Worm (Caenorhabditis elegans) whole organism, L4 larva: Measurements from ENCODE around the gene R02E4.3.

Source experiments
- F26F4.8 ChIP-seq: fragments of 200-800 bp; sonication (Bioruptor generic); conservative IDR thresholded peaks from 2 replicates; pipeline ENCODE4 v1.3.6; 2022; ENCODE audit warnings: missing genetic modification characterization, missing compliant biosample characterization
- F37D6.2 ChIP-seq: sonication (generic microtip); optimal IDR thresholded peaks from 2 replicates; lab custom pipeline; 2016; ENCODE audit warnings: mild to moderate bottlenecking, missing genetic modification characterization, missing compliant biosample characterization
- F49E8.2 ChIP-seq: sonication (generic microtip); optimal IDR thresholded peaks from 2 replicates; lab custom pipeline; 2016; ENCODE audit warnings: missing compliant biosample characterization, mild to moderate bottlenecking, missing genetic modification characterization, borderline replicate concordance
- R02D3.7 ChIP-seq: fragments of 150-350 bp; sonication (generic microtip); optimal IDR thresholded peaks from 3 replicates; lab custom pipeline; 2014; ENCODE audit warnings: missing biosample characterization, missing genetic modification characterization
- T26A8.4 ChIP-seq: fragments of 200-800 bp; sonication (Bioruptor generic); IDR thresholded peaks from 2 replicates; pipeline ENCODE4 v1.3.6; 2022; ENCODE audit warnings: missing genetic modification characterization, missing compliant biosample characterization
- Y48G9A.11 ChIP-seq: fragments of 200-800 bp; sonication (Bioruptor generic); IDR thresholded peaks from 2 replicates; pipeline ENCODE4 v1.3.6; 2022; ENCODE audit warnings: missing genetic modification reagents, missing genetic modification characterization, missing compliant biosample characterization
- aha-1 ChIP-seq: fragments of 150-350 bp; peaks from one replicate; lab custom pipeline; 2014; ENCODE audit warnings: missing biosample characterization, missing genetic modification characterization
- ama-1 ChIP-seq: fragments of 150-350 bp; optimal IDR thresholded peaks from 2 replicates; lab custom pipeline; 2014; ENCODE audit warnings: inconsistent platforms, mixed read lengths
- ceh-62 ChIP-seq: sonication (generic microtip); optimal IDR thresholded peaks from 2 replicates; lab custom pipeline; 2017; ENCODE audit warnings: missing biosample characterization, missing genetic modification characterization
- ctbp-1 ChIP-seq: fragments of 200-800 bp; sonication (Bioruptor generic); IDR thresholded peaks from 2 replicates; pipeline ENCODE4 v1.3.6; 2022; ENCODE audit warnings: missing genetic modification reagents, missing genetic modification characterization, missing compliant biosample characterization
- daf-12 ChIP-seq: fragments of 150-350 bp; optimal IDR thresholded peaks from 2 replicates; lab custom pipeline; 2014; ENCODE audit warnings: missing biosample characterization, missing genetic modification reagents, missing genetic modification characterization
- daf-16 ChIP-seq, 3 experiments: sonication (generic microtip); optimal IDR thresholded peaks; 2 replicates each; lab custom pipeline; 2016 to 2017; ENCODE audit warnings: missing genetic modification characterization in 3 of 3, missing genetic modification reagents in 3 of 3, mild to moderate bottlenecking in 2 of 3, missing compliant biosample characterization in 2 of 3, missing biosample characterization in 1 of 3, moderate library complexity in 1 of 3
- dmd-6 ChIP-seq: fragments of 200-800 bp; sonication (Bioruptor generic); IDR thresholded peaks from 2 replicates; pipeline ENCODE4 v1.3.6; 2022; ENCODE audit warnings: missing genetic modification reagents, missing genetic modification characterization, missing compliant biosample characterization
- dve-1 ChIP-seq: sonication (generic microtip); optimal IDR thresholded peaks from 2 replicates; lab custom pipeline; 2017; ENCODE audit warnings: antibody characterized with exemption, mild to moderate bottlenecking, missing genetic modification characterization, missing compliant biosample characterization; ENCODE audit not compliant: insufficient read depth
- fkh-10 ChIP-seq: fragments of 150-350 bp; optimal IDR thresholded peaks from 2 replicates; lab custom pipeline; 2014; ENCODE audit warnings: missing biosample characterization, missing genetic modification reagents, missing genetic modification characterization
- fos-1 ChIP-seq: fragments of 150-350 bp; optimal IDR thresholded peaks from 2 replicates; lab custom pipeline; 2014; ENCODE audit warnings: missing biosample characterization, missing genetic modification characterization
- gei-8 ChIP-seq: fragments of 200-800 bp; sonication (Bioruptor generic); optimal IDR thresholded peaks from 2 replicates; lab custom pipeline; 2018; ENCODE audit warnings: mild to moderate bottlenecking, missing genetic modification characterization, missing compliant biosample characterization
- hif-1 ChIP-seq, 2 experiments: sonication (generic microtip); optimal IDR thresholded peaks; 2 replicates each; lab custom pipeline; 2016 to 2017; ENCODE audit warnings: missing compliant biosample characterization in 2 of 2, missing genetic modification characterization in 2 of 2, missing genetic modification reagents in 2 of 2, missing genotype in 2 of 2, mild to moderate bottlenecking in 1 of 2
- hlh-11 ChIP-seq: fragments of 200-800 bp; sonication (Bioruptor generic); optimal IDR thresholded peaks from 2 replicates; lab custom pipeline; 2018; ENCODE audit warnings: mild to moderate bottlenecking, missing genetic modification characterization, missing compliant biosample characterization
- hlh-30 ChIP-seq: sonication (generic microtip); optimal IDR thresholded peaks from 2 replicates; lab custom pipeline; 2017; ENCODE audit warnings: antibody characterized with exemption, mild to moderate bottlenecking, missing genetic modification characterization, missing compliant biosample characterization; ENCODE audit not compliant: insufficient read depth
- hmg-1.1 ChIP-seq: fragments of 200-800 bp; sonication (Bioruptor generic); IDR thresholded peaks from 2 replicates; pipeline ENCODE4 v1.3.6; 2022; ENCODE audit warnings: missing genetic modification reagents, missing genetic modification characterization, missing compliant biosample characterization
- lin-1 ChIP-seq: fragments of 200-800 bp; sonication (Bioruptor generic); IDR thresholded peaks from 2 replicates; pipeline ENCODE4 v1.3.6; 2022; ENCODE audit warnings: missing genetic modification reagents, missing genetic modification characterization, missing compliant biosample characterization
- lin-29 ChIP-seq: fragments of 200-800 bp; sonication (Bioruptor generic); IDR thresholded peaks from 2 replicates; pipeline ENCODE4 v1.3.6; 2022; ENCODE audit warnings: missing genetic modification reagents, missing genetic modification characterization, missing compliant biosample characterization
- lir-3 ChIP-seq: sonication (generic microtip); optimal IDR thresholded peaks from 2 replicates; lab custom pipeline; 2016; ENCODE audit warnings: mild to moderate bottlenecking, missing genetic modification characterization, missing compliant biosample characterization
- lsy-2 ChIP-seq, 2 experiments: fragments of 150-350 bp in 1 of 2; sonication (generic microtip) in 1 of 2; optimal IDR thresholded peaks; 2 replicates each; lab custom pipeline; 2014 to 2017; ENCODE audit warnings: missing biosample characterization in 2 of 2, missing genetic modification characterization in 2 of 2
- madf-5 ChIP-seq, 2 experiments: fragments of 200-800 bp; sonication (Bioruptor generic); IDR thresholded peaks; 2 replicates each; pipeline ENCODE4 v1.3.6; 2022; ENCODE audit warnings: missing compliant biosample characterization in 2 of 2, missing genetic modification characterization in 2 of 2
- mdl-1 ChIP-seq, 2 experiments: fragments of 150-350 bp in 1 of 2; sonication (generic microtip) in 1 of 2; optimal IDR thresholded peaks; 2 replicates each; lab custom pipeline; 2014 to 2017; ENCODE audit warnings: missing biosample characterization in 2 of 2, missing genetic modification characterization in 2 of 2
- mdt-29 ChIP-seq: fragments of 200-800 bp; sonication (Bioruptor generic); IDR thresholded peaks from 2 replicates; pipeline ENCODE4 v1.3.6; 2022; ENCODE audit warnings: missing genetic modification reagents, missing genetic modification characterization, missing compliant biosample characterization
- mep-1 ChIP-seq: fragments of 150-350 bp; sonication (generic microtip); optimal IDR thresholded peaks from 3 replicates; lab custom pipeline; 2014; ENCODE audit warnings: missing biosample characterization, missing genetic modification characterization
- mxl-2 ChIP-seq: fragments of 200-800 bp; sonication (Bioruptor generic); conservative IDR thresholded peaks from 2 replicates; pipeline ENCODE4 v1.3.6; 2022; ENCODE audit warnings: missing genetic modification reagents, missing genetic modification characterization, missing compliant biosample characterization
- mxl-3 ChIP-seq: fragments of 200-800 bp; sonication (Bioruptor generic); optimal IDR thresholded peaks from 2 replicates; lab custom pipeline; 2018; ENCODE audit warnings: mild to moderate bottlenecking, missing genetic modification characterization, missing compliant biosample characterization
- nhr-10 ChIP-seq: fragments of 150-350 bp; optimal IDR thresholded peaks from 2 replicates; lab custom pipeline; 2014; ENCODE audit warnings: missing biosample characterization, missing genetic modification characterization
- nhr-11 ChIP-seq: fragments of 150-350 bp; optimal IDR thresholded peaks from 2 replicates; lab custom pipeline; 2014; ENCODE audit warnings: missing biosample characterization, missing genetic modification characterization
- nhr-25 ChIP-seq: sonication (generic microtip); optimal IDR thresholded peaks from 2 replicates; lab custom pipeline; 2017; ENCODE audit warnings: missing genetic modification characterization, mild to moderate bottlenecking, missing compliant biosample characterization, antibody characterized with exemption, moderate library complexity, borderline replicate concordance; ENCODE audit not compliant: insufficient read depth
- nhr-28 ChIP-seq: fragments of 150-350 bp; optimal IDR thresholded peaks from 2 replicates; lab custom pipeline; 2014; ENCODE audit warnings: missing biosample characterization, missing genetic modification characterization
- nhr-42 ChIP-seq: fragments of 200-800 bp; sonication (Bioruptor generic); IDR thresholded peaks from 2 replicates; pipeline ENCODE4 v1.3.6; 2022; ENCODE audit warnings: missing genetic modification characterization, missing compliant biosample characterization
- nhr-48 ChIP-seq: sonication (generic microtip); optimal IDR thresholded peaks from 2 replicates; lab custom pipeline; 2016; ENCODE audit warnings: mild to moderate bottlenecking, missing genetic modification characterization, missing compliant biosample characterization
- nhr-76 ChIP-seq: fragments of 150-350 bp; optimal IDR thresholded peaks from 2 replicates; lab custom pipeline; 2014; ENCODE audit warnings: missing biosample characterization, missing genetic modification characterization
- spr-1 ChIP-seq: sonication (generic microtip); optimal IDR thresholded peaks from 2 replicates; lab custom pipeline; 2016; ENCODE audit warnings: mild to moderate bottlenecking, missing genetic modification characterization, missing compliant biosample characterization
- tag-97 ChIP-seq: fragments of 200-800 bp; sonication (Bioruptor generic); IDR thresholded peaks from 2 replicates; pipeline ENCODE4 v1.3.6; 2022; ENCODE audit warnings: missing genetic modification characterization, missing compliant biosample characterization
- tra-1 ChIP-seq: fragments of 200-800 bp; sonication (Bioruptor generic); IDR thresholded peaks from 2 replicates; pipeline ENCODE4 v1.3.6; 2022; ENCODE audit warnings: missing genetic modification reagents, missing genetic modification characterization, missing compliant biosample characterization
- unc-62 ChIP-seq, 3 experiments: fragments of 150-350 bp in 1 of 3; sonication (generic microtip); optimal IDR thresholded peaks in 2 of 3; peaks in 1 of 3; 1 replicate in 1 of 3; 2 replicates in 2 of 3; lab custom pipeline; 2014 to 2017; ENCODE audit warnings: missing biosample characterization in 3 of 3, missing genetic modification characterization in 3 of 3, missing genetic modification reagents in 3 of 3, missing genotype in 1 of 3
- zfp-3 ChIP-seq: fragments of 200-800 bp; sonication (Bioruptor generic); conservative IDR thresholded peaks from 2 replicates; pipeline ENCODE4 v1.3.6; 2022; ENCODE audit warnings: missing genetic modification reagents, missing genetic modification characterization, missing compliant biosample characterization
- zip-2 ChIP-seq: fragments of 150-350 bp; optimal IDR thresholded peaks from 2 replicates; lab custom pipeline; 2014; ENCODE audit warnings: missing biosample characterization, missing genetic modification characterization
- ztf-7 ChIP-seq: fragments of 150-350 bp; optimal IDR thresholded peaks from 2 replicates; lab custom pipeline; 2014; ENCODE audit warnings: missing biosample characterization, missing genetic modification characterization

Gene R02E4.3

ce11 chrX:4138413-4139193 lies 36.7 kb upstream of the R02E4.3 start:
- no peak for TF ChIP-seq daf-16 (GFP tag; optimal IDR thresholded peaks at IDR 0.05; lab: Kevin White, UChicago)
- TF ChIP-seq daf-16 (tag; optimal IDR thresholded peaks at IDR 0.05; lab: Kevin White, UChicago) = peak; percentile 22
- no peak for TF ChIP-seq lin-29
- TF ChIP-seq nhr-10 (tag; lab: Kevin White, UChicago) = no peak
- TF ChIP-seq mep-1 (tag; lab: Kevin White, UChicago) = no peak
- TF ChIP-seq zip-2 (tag; lab: Kevin White, UChicago) = no peak
- peak; percentile 22 for TF ChIP-seq hlh-30 (tag; lab: Kevin White, UChicago)
- peak; percentile 29 for TF ChIP-seq mxl-3 (GFP tag; lab: Kevin White, UChicago)
- TF ChIP-seq nhr-76 = no peak
- peak; percentile 88 for TF ChIP-seq aha-1 (tag; lab: Kevin White, UChicago)
- TF ChIP-seq ama-1 = no peak
- peak in 1 of 2 experiments; percentile 71 for TF ChIP-seq unc-62 (GFP tag; optimal IDR thresholded peaks at IDR 0.05 in 1 of 2; lab: Kevin White, UChicago)
- TF ChIP-seq unc-62 (tag; optimal IDR thresholded peaks at IDR 0.05; lab: Kevin White, UChicago) = no peak
- TF ChIP-seq hlh-11 (tag; lab: Kevin White, UChicago) = peak; percentile 53
- TF ChIP-seq nhr-28 (tag; lab: Kevin White, UChicago) = peak; percentile 17
- TF ChIP-seq nhr-48 (tag; lab: Kevin White, UChicago) = peak; percentile 9
- no peak for TF ChIP-seq mdt-29 (GFP tag; lab: Robert Waterston, UW)
- TF ChIP-seq mdl-1 (tag; optimal IDR thresholded peaks at IDR 0.05; lab: Kevin White, UChicago) = peak in 1 of 2 experiments; percentile 51
- TF ChIP-seq nhr-25 (tag; lab: Kevin White, UChicago) = no peak
- TF ChIP-seq dmd-6 = no peak
- no peak for TF ChIP-seq Y48G9A.11 (GFP tag; lab: Robert Waterston, UW)
- TF ChIP-seq dve-1 (tag; lab: Kevin White, UChicago) = no peak
- no peak for TF ChIP-seq lin-1 (GFP tag; lab: Robert Waterston, UW)
- peak; percentile 68; the same call in 1 of the 2 replicates for TF ChIP-seq tra-1
- TF ChIP-seq nhr-11 (tag; lab: Kevin White, UChicago) = no peak

- no peak for TF ChIP-seq F49E8.2 (tag; lab: Kevin White, UChicago)
- no peak for TF ChIP-seq spr-1
- TF ChIP-seq T26A8.4 = peak; percentile 22; the same call in 1 of the 2 replicates
- peak; percentile 45 for TF ChIP-seq dmd-6
- no peak for TF ChIP-seq lir-3 (tag; lab: Kevin White, UChicago)
- TF ChIP-seq nhr-42 (GFP tag; lab: Robert Waterston, UW) = peak; percentile 47; the same call in 1 of the 2 replicates
- TF ChIP-seq daf-16 (GFP tag; optimal IDR thresholded peaks at IDR 0.05; lab: Kevin White, UChicago) = peak in 1 of 2 experiments; percentile 9
- TF ChIP-seq daf-16 (tag; optimal IDR thresholded peaks at IDR 0.05; lab: Kevin White, UChicago) = peak; percentile 51
- no peak for TF ChIP-seq ztf-7 (tag; lab: Kevin White, UChicago)
- no peak for TF ChIP-seq fkh-10 (GFP tag; lab: Kevin White, UChicago)
- no peak for TF ChIP-seq daf-12 (tag; lab: Kevin White, UChicago)
- peak; percentile 30 for TF ChIP-seq dve-1 (tag; lab: Kevin White, UChicago)
- peak; percentile 29 for TF ChIP-seq aha-1 (tag; lab: Kevin White, UChicago)
- TF ChIP-seq hlh-11 (tag; lab: Kevin White, UChicago) = peak; percentile 64
- TF ChIP-seq R02D3.7 = no peak
- TF ChIP-seq ceh-62 = no peak
- no peak for TF ChIP-seq nhr-76
- TF ChIP-seq fos-1 (tag; lab: Kevin White, UChicago) = no peak
- TF ChIP-seq F37D6.2 (tag; lab: Kevin White, UChicago) = no peak
- no peak for TF ChIP-seq mxl-2
- TF ChIP-seq hmg-1.1 = no peak
- no peak for TF ChIP-seq gei-8 (GFP tag; lab: Kevin White, UChicago)
- peak in 1 of 2 experiments; percentile 56 for TF ChIP-seq hif-1 (tag; optimal IDR thresholded peaks at IDR 0.05; lab: Kevin White, UChicago)
- TF ChIP-seq tag-97 (GFP tag; lab: Robert Waterston, UW) = no peak
- no peak for TF ChIP-seq zfp-3 (GFP tag; lab: Robert Waterston, UW)
- TF ChIP-seq lsy-2 (tag; optimal IDR thresholded peaks at IDR 0.05; lab: Kevin White, UChicago) = peak in 1 of 2 experiments; percentile 21
- no peak for TF ChIP-seq nhr-10 (tag; lab: Kevin White, UChicago)
- TF ChIP-seq madf-5 (GFP tag; IDR thresholded peaks at IDR 0.05; lab: Robert Waterston, UW) = no peak
- peak; percentile 59 for TF ChIP-seq ctbp-1 (GFP tag; lab: Robert Waterston, UW)
- no peak for TF ChIP-seq F26F4.8 (GFP tag; lab: Robert Waterston, UW)
These were observed 35.7 kb upstream of the R02E4.3 start for ce11 chrX:4137452-4138164.
